Fruit fly (Drosophila melanogaster): Measurements from ENCODE around the gene CG33170.

DNA sequence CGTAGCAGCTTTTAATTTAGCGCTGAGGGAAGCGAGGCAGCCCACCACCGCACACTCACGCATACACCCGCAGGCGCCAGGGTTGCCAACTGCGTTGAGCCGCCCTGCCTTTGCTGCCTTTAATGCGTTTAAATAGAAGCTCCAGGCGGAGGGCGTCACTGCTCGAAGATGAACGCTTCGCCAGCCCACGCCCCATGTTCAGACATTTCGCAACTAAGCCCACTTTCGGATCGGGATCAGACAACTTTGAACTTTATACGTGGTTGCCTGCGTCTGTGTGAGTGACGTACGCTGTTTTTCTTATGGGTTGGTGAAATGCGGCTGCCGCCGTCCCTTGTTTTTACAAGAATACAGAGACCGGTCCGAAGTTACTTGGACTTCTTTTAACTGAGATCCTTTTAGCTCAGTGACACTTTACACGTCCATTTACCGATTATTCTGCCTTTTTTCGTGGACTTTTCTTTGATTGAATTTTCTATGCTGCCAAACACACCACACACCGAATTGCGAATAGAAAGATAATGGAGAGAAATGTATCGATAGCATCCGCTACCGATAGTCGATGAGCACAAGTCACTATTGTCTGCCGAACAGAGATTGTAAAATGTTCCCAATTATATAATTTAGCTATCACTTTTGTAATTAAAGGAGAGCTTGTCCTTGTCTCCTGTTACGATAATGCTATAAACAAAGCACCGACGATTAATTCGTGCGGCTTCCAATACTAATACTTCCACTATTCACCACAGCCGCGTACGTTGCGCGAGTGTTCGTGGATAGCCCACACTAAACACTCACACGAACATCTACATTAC is 6.8 kb downstream of the CG33170 start:
- TF ChIP-seq EcR (GFP tag; optimal IDR thresholded peaks at IDR 0.05) (no peak), usp (GFP tag; optimal IDR thresholded peaks at IDR 0.05) (no peak), pan (optimal IDR thresholded peaks at IDR 0.05) (peak; percentile 54), CG8478 (optimal IDR thresholded peaks at IDR 0.05) (no peak), psq (optimal IDR thresholded peaks at IDR 0.05) (no peak)

Measured in whole organism.